Worm (Caenorhabditis elegans): ENCODE data around the gene C46C11.3.

ce11 chrX:4588462-4588861, 33.7 kb upstream of the C46C11.3 start, which contains the start of gene lnp-1:
- TF ChIP-seq nhr-77 (tag; optimal IDR thresholded peaks at IDR 0.05): no peak
- no peak for TF ChIP-seq mbf-1 (tag; optimal IDR thresholded peaks at IDR 0.05)
- TF ChIP-seq sma-3 (GFP tag; optimal IDR thresholded peaks at IDR 0.05): no peak
- no peak for TF ChIP-seq nhr-12 (tag; optimal IDR thresholded peaks at IDR 0.05)
- no peak for TF ChIP-seq aly-2 (tag; optimal IDR thresholded peaks at IDR 0.05)
- TF ChIP-seq nhr-237 (tag; optimal IDR thresholded peaks at IDR 0.05): no peak
- no peak for TF ChIP-seq snpc-4 (tag; optimal IDR thresholded peaks at IDR 0.05)
- no peak for TF ChIP-seq ztf-1 (GFP tag; conservative IDR thresholded peaks at IDR 0.05)
- TF ChIP-seq sem-4 (tag; optimal IDR thresholded peaks at IDR 0.05): no peak
- TF ChIP-seq nhr-10 (tag; optimal IDR thresholded peaks at IDR 0.05): no peak

Data from whole organism, L2 larva.